Fruit fly (Drosophila melanogaster) whole organism, embryonic: ENCODE measurements around the gene Mob3.

Source experiments
- CG11247 ChIP-seq: fragments of 200-800 bp; sonication (Bioruptor generic); IDR thresholded peaks from 2 replicates; pipeline ENCODE4 v1.3.6; 2022; ENCODE audit warnings: missing biosample characterization, missing genetic modification characterization
- CG11456 ChIP-seq: fragments of 200-800 bp; sonication (Bioruptor generic); IDR thresholded peaks from 3 replicates; pipeline ENCODE4 v1.3.6; 2022; ENCODE audit warnings: missing biosample characterization, missing genetic modification characterization
- CG12155 ChIP-seq: fragments of 200-800 bp; sonication (Bioruptor generic); optimal IDR thresholded peaks from 3 replicates; lab custom pipeline; 2016; ENCODE audit warnings: missing biosample characterization, missing genetic modification characterization
- CG13775 ChIP-seq: fragments of 200-800 bp; sonication (Bioruptor generic); optimal IDR thresholded peaks from 3 replicates; lab custom pipeline; 2017; ENCODE audit warnings: missing biosample characterization, mild to moderate bottlenecking, missing genetic modification characterization
- CG1603 ChIP-seq: fragments of 200-800 bp; sonication (Bioruptor generic); optimal IDR thresholded peaks from 2 replicates; lab custom pipeline; 2019; ENCODE audit warnings: missing biosample characterization, mild to moderate bottlenecking, missing genetic modification characterization, moderate library complexity
- CG17186 ChIP-seq: fragments of 200-800 bp; sonication (Bioruptor generic); optimal IDR thresholded peaks from 3 replicates; lab custom pipeline; 2017; ENCODE audit warnings: missing biosample characterization, missing genetic modification reagents, missing genetic modification characterization
- CG2199 ChIP-seq: fragments of 200-800 bp; sonication (Bioruptor generic); IDR thresholded peaks from 3 replicates; pipeline ENCODE4 v1.3.6; 2022; ENCODE audit warnings: missing biosample characterization, missing genetic modification characterization
- CG30020 ChIP-seq: fragments of 200-800 bp; optimal IDR thresholded peaks from 2 replicates; lab custom pipeline; 2019; ENCODE audit warnings: missing biosample characterization, mild to moderate bottlenecking, missing genetic modification characterization, moderate library complexity
- CG34224 ChIP-seq: fragments of 200-800 bp; sonication (Bioruptor generic); IDR thresholded peaks from 3 replicates; pipeline ENCODE4 v1.3.6; 2022; ENCODE audit warnings: missing biosample characterization, missing genetic modification characterization; ENCODE audit not compliant: partially characterized antibody
- CG34422 ChIP-seq: fragments of 200-800 bp; sonication (Bioruptor generic); IDR thresholded peaks from 3 replicates; pipeline ENCODE4 v1.3.6; 2022; ENCODE audit warnings: missing biosample characterization, missing genetic modification characterization
- CG3838 ChIP-seq: fragments of 200-800 bp; sonication (Bioruptor generic); optimal IDR thresholded peaks from 3 replicates; lab custom pipeline; 2016; ENCODE audit warnings: missing biosample characterization, missing genetic modification characterization
- CG5180 ChIP-seq: fragments of 200-800 bp; sonication (Bioruptor generic); optimal IDR thresholded peaks from 3 replicates; lab custom pipeline; 2017; ENCODE audit warnings: missing biosample characterization, missing genetic modification characterization, mild to moderate bottlenecking, moderate library complexity, missing genetic modification reagents
- CG7556 ChIP-seq: fragments of 200-800 bp; sonication (Bioruptor generic); optimal IDR thresholded peaks from 2 replicates; lab custom pipeline; 2017; ENCODE audit warnings: missing biosample characterization, mild to moderate bottlenecking, missing genetic modification characterization
- CG7987 ChIP-seq: fragments of 200-800 bp; sonication (Bioruptor generic); optimal IDR thresholded peaks from 2 replicates; lab custom pipeline; 2018; ENCODE audit warnings: missing biosample characterization, mild to moderate bottlenecking, missing genetic modification characterization, moderate library complexity
- CG9797 ChIP-seq: fragments of 200-800 bp; sonication (Bioruptor generic); optimal IDR thresholded peaks from 3 replicates; lab custom pipeline; 2018; ENCODE audit warnings: missing biosample characterization, mild to moderate bottlenecking, missing genetic modification characterization
- CG9876 ChIP-seq: fragments of 200-800 bp; sonication (Bioruptor generic); optimal IDR thresholded peaks from 2 replicates; lab custom pipeline; 2016; ENCODE audit warnings: missing biosample characterization, missing genetic modification characterization
- Dll ChIP-seq: fragments of 200-800 bp; sonication (Bioruptor generic); IDR thresholded peaks from 4 replicates; pipeline ENCODE4 v1.3.6; 2022; ENCODE audit warnings: missing biosample characterization, missing genetic modification characterization; ENCODE audit not compliant: partially characterized antibody
- Doc3 ChIP-seq: fragments of 200-800 bp; sonication (Bioruptor generic); IDR thresholded peaks from 3 replicates; pipeline ENCODE4 v1.3.6; 2022; ENCODE audit warnings: missing biosample characterization, missing genetic modification characterization; ENCODE audit not compliant: partially characterized antibody
- Dp ChIP-seq: fragments of 200-800 bp; sonication (Bioruptor generic); optimal IDR thresholded peaks from 2 replicates; lab custom pipeline; 2018; ENCODE audit warnings: missing biosample characterization, mild to moderate bottlenecking, missing genetic modification characterization, moderate library complexity
- E2f2 ChIP-seq: fragments of 200-800 bp; sonication (Bioruptor generic); IDR thresholded peaks from 2 replicates; pipeline ENCODE4 v1.3.6; 2022; ENCODE audit warnings: missing biosample characterization, missing genetic modification characterization
- Ets97D ChIP-seq: fragments of 200-800 bp; sonication (Bioruptor generic); optimal IDR thresholded peaks from 3 replicates; lab custom pipeline; 2016; ENCODE audit warnings: missing biosample characterization, missing genetic modification characterization
- H15 ChIP-seq: fragments of 200-800 bp; sonication (Bioruptor generic); IDR thresholded peaks from 3 replicates; pipeline ENCODE4 v1.3.6; 2022; ENCODE audit warnings: missing biosample characterization, missing genetic modification characterization
- MBD-R2 ChIP-seq: fragments of 200-800 bp; sonication (Bioruptor generic); IDR thresholded peaks from 2 replicates; pipeline ENCODE4 v1.3.6; 2022; ENCODE audit warnings: missing biosample characterization, missing genetic modification characterization
- MESR4 ChIP-seq: fragments of 200-800 bp; sonication (Bioruptor generic); optimal IDR thresholded peaks from 2 replicates; lab custom pipeline; 2018; ENCODE audit warnings: missing biosample characterization, mild to moderate bottlenecking, missing genetic modification characterization, moderate library complexity
- Pdp1 ChIP-seq, 2 experiments: fragments of 200-800 bp; sonication (Bioruptor generic); optimal IDR thresholded peaks; 3 replicates each; lab custom pipeline; 2016; ENCODE audit warnings: missing biosample characterization in 2 of 2, missing genetic modification characterization in 2 of 2, mild to moderate bottlenecking in 1 of 2, moderate library complexity in 1 of 2
- YL-1 ChIP-seq: fragments of 200-800 bp; sonication (Bioruptor generic); optimal IDR thresholded peaks from 3 replicates; lab custom pipeline; 2017; ENCODE audit warnings: missing biosample characterization, mild to moderate bottlenecking, missing genetic modification characterization
- br ChIP-seq: fragments of >200 bp; optimal IDR thresholded peaks from 2 replicates; lab custom pipeline; 2017
- cg ChIP-seq: fragments of 200-800 bp; sonication (Bioruptor generic); optimal IDR thresholded peaks from 3 replicates; lab custom pipeline; 2019; ENCODE audit warnings: missing biosample characterization, mild to moderate bottlenecking, missing genetic modification characterization, moderate library complexity
- chinmo ChIP-seq: fragments of 200-800 bp; sonication (Bioruptor generic); IDR thresholded peaks from 4 replicates; pipeline ENCODE4 v1.3.6; 2022; ENCODE audit warnings: missing biosample characterization, missing genetic modification characterization; ENCODE audit not compliant: partially characterized antibody
- crp ChIP-seq, 2 experiments: fragments of 200-800 bp; sonication (Bioruptor generic); optimal IDR thresholded peaks; 2 replicates in 1 of 2; 3 replicates in 1 of 2; lab custom pipeline; 2017; ENCODE audit warnings: missing biosample characterization in 2 of 2, missing genetic modification characterization in 2 of 2, mild to moderate bottlenecking in 1 of 2, moderate library complexity in 1 of 2
- exex ChIP-seq: fragments of 200-800 bp; sonication (Bioruptor generic); optimal IDR thresholded peaks from 4 replicates; lab custom pipeline; 2018; ENCODE audit warnings: missing biosample characterization, mild to moderate bottlenecking, missing genetic modification characterization, moderate library complexity
- gfzf ChIP-seq: fragments of 200-800 bp; sonication (Bioruptor generic); optimal IDR thresholded peaks from 2 replicates; lab custom pipeline; 2016; ENCODE audit warnings: missing biosample characterization, mild to moderate bottlenecking, missing genetic modification characterization, moderate library complexity
- hkb ChIP-seq, 2 experiments: fragments of 200-800 bp in 1 of 2; fragments of >200 bp in 1 of 2; sonication (Bioruptor generic) in 1 of 2; IDR thresholded peaks in 1 of 2; optimal IDR thresholded peaks in 1 of 2; 2 replicates each; pipeline versions ENCODE4 v1.3.6 to Lab custom; 2017 to 2022; ENCODE audit warnings: missing biosample characterization in 1 of 2, missing genetic modification characterization in 1 of 2
- kni ChIP-seq: fragments of 200-800 bp; sonication (Bioruptor generic); optimal IDR thresholded peaks from 3 replicates; lab custom pipeline; 2017; ENCODE audit warnings: mild to moderate bottlenecking, missing biosample characterization, missing genetic modification reagents, missing genetic modification characterization
- nerfin-1 ChIP-seq: fragments of 200-800 bp; sonication (Bioruptor generic); optimal IDR thresholded peaks from 3 replicates; lab custom pipeline; 2019; ENCODE audit warnings: missing biosample characterization, mild to moderate bottlenecking, missing genetic modification characterization, moderate library complexity
- oc ChIP-seq: fragments of 200-800 bp; sonication (Bioruptor generic); optimal IDR thresholded peaks from 2 replicates; lab custom pipeline; 2018; ENCODE audit warnings: missing biosample characterization, mild to moderate bottlenecking, missing genetic modification characterization, moderate library complexity
- org-1 ChIP-seq: fragments of 200-800 bp; sonication (Bioruptor generic); optimal IDR thresholded peaks from 2 replicates; lab custom pipeline; 2017; ENCODE audit warnings: missing biosample characterization, missing genetic modification characterization
- pfk ChIP-seq: fragments of 200-800 bp; sonication (Bioruptor generic); optimal IDR thresholded peaks from 2 replicates; lab custom pipeline; 2018; ENCODE audit warnings: missing biosample characterization, mild to moderate bottlenecking, missing genetic modification characterization, moderate library complexity
- pzg ChIP-seq: fragments of 200-800 bp; sonication (Bioruptor generic); optimal IDR thresholded peaks from 3 replicates; lab custom pipeline; 2018; ENCODE audit warnings: missing biosample characterization, mild to moderate bottlenecking, missing genetic modification characterization, moderate library complexity
- row ChIP-seq: fragments of 200-800 bp; sonication (Bioruptor generic); IDR thresholded peaks from 3 replicates; pipeline ENCODE4 v1.3.6; 2022; ENCODE audit warnings: missing biosample characterization, missing genetic modification characterization
- sd ChIP-seq: fragments of 200-800 bp; sonication (Bioruptor generic); optimal IDR thresholded peaks from 3 replicates; lab custom pipeline; 2018; ENCODE audit warnings: missing biosample characterization, mild to moderate bottlenecking, missing genetic modification characterization, moderate library complexity
- sens ChIP-seq: fragments of 200-800 bp; sonication (Bioruptor generic); peaks from one replicate; lab custom pipeline; 2016; ENCODE audit warnings: missing biosample characterization, missing genetic modification characterization
- stwl ChIP-seq: fragments of 200-800 bp; sonication (Bioruptor generic); optimal IDR thresholded peaks from 3 replicates; lab custom pipeline; 2018; ENCODE audit warnings: missing biosample characterization, mild to moderate bottlenecking, missing genetic modification characterization, moderate library complexity
- unpg ChIP-seq: fragments of 200-800 bp; sonication (Bioruptor generic); optimal IDR thresholded peaks from 3 replicates; lab custom pipeline; 2018; ENCODE audit warnings: missing biosample characterization, mild to moderate bottlenecking, missing genetic modification characterization, moderate library complexity
- z ChIP-seq: fragments of 200-800 bp; sonication (Bioruptor generic); IDR thresholded peaks from 3 replicates; pipeline ENCODE4 v1.3.6; 2022; ENCODE audit warnings: missing biosample characterization, missing genetic modification characterization

Mob3 gene

DNA sequence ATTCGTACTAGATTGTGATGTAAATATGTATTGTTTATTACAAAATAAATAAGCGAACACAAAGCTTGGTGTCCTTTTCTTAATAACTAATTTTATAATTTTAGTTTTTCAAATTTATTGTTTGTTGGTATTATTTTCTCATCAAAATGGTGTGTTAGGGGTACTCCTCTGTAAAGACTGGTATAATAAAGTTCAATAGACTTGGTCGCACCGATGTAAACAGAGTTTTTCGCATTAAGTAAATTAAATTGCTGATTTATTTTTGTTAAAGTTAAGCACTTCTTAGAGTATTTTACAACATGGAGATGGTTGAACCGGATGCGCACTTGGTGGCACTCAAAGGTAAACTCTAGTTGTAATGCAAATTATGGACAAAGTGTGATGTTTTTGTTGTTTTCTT is 1.4 kb downstream of the Mob3 start, which contains the start of gene CG4953 (continued):
- TF ChIP-seq CG7556 (GFP tag; lab: Kevin White, UChicago) (no peak), H15 (GFP tag; lab: Robert Waterston, UW) (no peak)

DNA sequence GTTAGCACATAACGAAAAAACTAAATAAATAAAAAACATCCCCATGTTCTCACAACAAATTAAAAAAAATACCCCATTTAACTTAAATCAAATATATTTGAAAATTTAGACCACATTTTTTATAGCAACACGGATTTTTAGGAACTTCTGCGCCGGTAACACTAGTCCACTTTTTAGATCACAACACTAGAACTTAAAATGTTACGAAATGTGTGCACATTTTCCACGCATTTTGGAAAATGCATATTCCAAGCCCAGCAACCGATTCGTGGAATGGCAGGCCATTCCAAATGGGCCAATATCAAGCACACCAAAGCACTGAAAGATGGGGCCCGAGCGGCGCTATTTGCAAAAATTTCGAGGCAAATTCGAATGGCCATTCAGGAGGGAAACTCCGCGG is 3.6 kb downstream of the Mob3 start, which contains the start of gene CG4957:
Gene CG4957, plus strand, starts transcription at position 185 of the 400 bp plus-strand sequence.
- peak; percentile 18 for TF ChIP-seq Dp (GFP tag; lab: Kevin White, UChicago)
- no peak for TF ChIP-seq CG9876 (GFP tag; lab: Kevin White, UChicago)
- TF ChIP-seq sd (tag; lab: Kevin White, UChicago): peak; percentile 79
- no peak for TF ChIP-seq CG13775 (GFP tag; lab: Kevin White, UChicago)
- peak; percentile 70 for TF ChIP-seq gfzf (GFP tag; lab: Kevin White, UChicago)
- peak; percentile 53 for TF ChIP-seq sens (GFP tag; lab: Kevin White, UChicago)
- TF ChIP-seq stwl (tag; lab: Kevin White, UChicago): peak; percentile 30
- TF ChIP-seq nerfin-1 (tag; lab: Kevin White, UChicago): peak; percentile 9
- peak; percentile 14 for TF ChIP-seq Ets97D
- no peak for TF ChIP-seq hkb (optimal IDR thresholded peaks at IDR 0.05; lab: Kevin White, UChicago)
- no peak for TF ChIP-seq hkb (GFP tag; IDR thresholded peaks at IDR 0.05; lab: Robert Waterston, UW)
- peak; percentile 30 for TF ChIP-seq CG9797 (GFP tag; lab: Kevin White, UChicago)
- TF ChIP-seq E2f2: peak; percentile 46
- TF ChIP-seq MBD-R2 (GFP tag; lab: Robert Waterston, UW): peak; percentile 52
- TF ChIP-seq Pdp1 (GFP tag; optimal IDR thresholded peaks at IDR 0.05; lab: Kevin White, UChicago): peak in 1 of 2 experiments; percentile 78
- no peak for TF ChIP-seq CG3838 (GFP tag; lab: Kevin White, UChicago)
- peak; percentile 33 for TF ChIP-seq pzg (GFP tag; lab: Kevin White, UChicago)
- no peak for TF ChIP-seq CG12155
- TF ChIP-seq chinmo: 0 out of 4 replicates have a peak, but pooled peaks have one; percentile 25
- TF ChIP-seq CG34224 (GFP tag; lab: Robert Waterston, UW): 0 out of 3 replicates have a peak, but pooled peaks have one; percentile 14

DNA sequence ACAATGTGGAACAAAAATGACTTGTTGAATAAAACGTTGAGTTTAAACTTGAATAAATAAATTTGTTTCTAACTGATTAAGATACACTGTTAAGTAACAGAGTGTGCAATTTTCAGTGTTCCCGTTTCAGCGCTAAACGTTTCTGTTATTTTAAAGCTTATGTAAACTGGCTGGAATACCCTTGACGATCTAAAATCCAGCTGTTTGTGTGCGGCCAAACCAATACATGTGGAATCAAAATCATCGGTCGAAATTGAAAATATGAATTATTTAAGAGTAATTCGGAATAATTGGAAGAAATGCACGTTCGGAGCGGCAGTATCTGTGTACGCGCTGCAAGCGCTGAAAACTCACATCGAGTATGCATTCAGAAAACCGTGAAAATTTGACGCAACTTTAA is 4.7 kb downstream of the Mob3 start, which contains the start of gene Mulk:
Gene Mulk, plus strand, starts transcription at position 198 of the 400 bp plus-strand sequence.
- 0 out of 4 replicates have a peak, but pooled peaks have one; percentile 29 for TF ChIP-seq Dll (GFP tag; lab: Robert Waterston, UW)
- TF ChIP-seq unpg (GFP tag; lab: Kevin White, UChicago): no peak
- TF ChIP-seq YL-1: peak; percentile 29
- TF ChIP-seq MESR4 (GFP tag; lab: Kevin White, UChicago): peak; percentile 23
- peak; percentile 72 for TF ChIP-seq cg (GFP tag; lab: Kevin White, UChicago)
- no peak for TF ChIP-seq z (GFP tag; lab: Robert Waterston, UW)
- TF ChIP-seq Doc3 (GFP tag; lab: Robert Waterston, UW): no peak
- no peak for TF ChIP-seq CG11456 (GFP tag; lab: Robert Waterston, UW)
- no peak for TF ChIP-seq oc
- peak; percentile 36 for TF ChIP-seq stwl (tag; lab: Kevin White, UChicago)
- TF ChIP-seq CG7987 (GFP tag; lab: Kevin White, UChicago): no peak
- peak; percentile 90 for TF ChIP-seq CG30020 (tag; lab: Kevin White, UChicago)
- no peak for TF ChIP-seq CG17186
- TF ChIP-seq row (GFP tag; lab: Robert Waterston, UW): peak; percentile 14; the same call in 1 of the 3 replicates
- TF ChIP-seq MBD-R2 (GFP tag; lab: Robert Waterston, UW): peak; percentile 76
- TF ChIP-seq pfk: peak; percentile 91
- no peak for TF ChIP-seq org-1 (GFP tag; lab: Kevin White, UChicago)
- peak; percentile 9 for TF ChIP-seq gfzf (GFP tag; lab: Kevin White, UChicago)
- 0 out of 3 replicates have a peak, but pooled peaks have one; percentile 11 for TF ChIP-seq CG34422 (GFP tag; lab: Robert Waterston, UW)
- TF ChIP-seq CG11247 (GFP tag; lab: Robert Waterston, UW): no peak
- peak; percentile 0 to 84 for TF ChIP-seq crp (GFP tag; optimal IDR thresholded peaks at IDR 0.05; lab: Kevin White, UChicago)
- peak in 1 of 2 experiments; percentile 81 for TF ChIP-seq Pdp1 (GFP tag; optimal IDR thresholded peaks at IDR 0.05; lab: Kevin White, UChicago)
- peak; percentile 95 for TF ChIP-seq CG1603 (tag; lab: Kevin White, UChicago)
- TF ChIP-seq pzg (GFP tag; lab: Kevin White, UChicago): peak; percentile 31
- peak; percentile 40 for TF ChIP-seq CG5180 (GFP tag; lab: Kevin White, UChicago)
- no peak for TF ChIP-seq kni (GFP tag; lab: Kevin White, UChicago)
- TF ChIP-seq exex (tag; lab: Kevin White, UChicago): no peak
- TF ChIP-seq CG2199 (GFP tag; lab: Robert Waterston, UW): no peak
- no peak for TF ChIP-seq sens (GFP tag; lab: Kevin White, UChicago)
- no peak for TF ChIP-seq br (lab: Kevin White, UChicago)
